Worm (Caenorhabditis elegans) whole organism, early embryonic: ENCODE data around the gene fbxb-88.

Experiments
- B0310.2 ChIP-seq: sonication (generic microtip); optimal IDR thresholded peaks from 2 replicates; lab custom pipeline; 2016; ENCODE audit warnings: mild to moderate bottlenecking, missing genetic modification characterization, missing compliant biosample characterization
- ama-1 ChIP-seq: fragments of 150-350 bp; optimal IDR thresholded peaks from 2 replicates; lab custom pipeline; 2014
- ets-7 ChIP-seq: sonication (generic microtip); optimal IDR thresholded peaks from 2 replicates; lab custom pipeline; 2016; ENCODE audit warnings: missing genotype, missing genetic modification characterization, missing compliant biosample characterization
- hnd-1 ChIP-seq: sonication (generic microtip); optimal IDR thresholded peaks from 2 replicates; lab custom pipeline; 2016; ENCODE audit warnings: missing genetic modification characterization, missing compliant biosample characterization

ce11 chrII:4863357-4863756 lies 35.7 kb upstream of the fbxb-88 start, which contains the start of the genes mpst-4 and F11G11.14:
- TF ChIP-seq ets-7 (tag; lab: Kevin White, UChicago), result no peak
- TF ChIP-seq hnd-1 (tag; lab: Kevin White, UChicago), result no peak
- no peak for TF ChIP-seq ama-1 (lab: Kevin White, UChicago)
- TF ChIP-seq B0310.2 (tag; lab: Kevin White, UChicago), result no peak
